Worm (Caenorhabditis elegans): ENCODE results near the gene Y57G11C.42.

Gene Y57G11C.42

DNA sequence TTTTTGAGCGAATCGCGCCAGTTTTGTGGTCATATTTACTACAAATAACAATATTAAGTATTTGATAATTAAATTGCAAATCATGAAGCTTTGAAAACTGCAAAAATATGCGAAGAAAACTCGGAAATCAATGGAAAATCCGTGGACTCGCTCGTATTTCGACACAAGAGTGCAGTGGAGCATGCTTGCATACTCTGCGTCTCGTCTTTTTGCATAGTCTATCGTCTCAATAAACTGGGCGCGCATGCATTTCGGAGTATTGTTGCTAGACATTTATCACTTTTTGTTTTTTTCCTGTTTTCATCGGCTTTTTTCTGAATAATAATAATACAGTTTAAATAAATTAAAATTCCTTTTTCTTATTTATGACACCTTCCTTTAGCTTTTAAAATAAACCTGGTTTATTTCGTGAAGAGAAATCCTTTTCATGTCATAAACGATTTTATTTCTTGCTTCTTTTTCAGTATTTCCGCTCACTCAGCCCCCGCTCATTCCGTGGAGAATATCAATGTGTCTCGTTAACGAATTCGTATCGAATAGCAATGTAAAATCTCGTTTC, 39.4 kb downstream of the Y57G11C.42 start, which contains the start of the genes mrps-7 and Y57G11C.3 (continued):
- TF ChIP-seq cey-2 (tag; optimal IDR thresholded peaks at IDR 0.05; ENCODE audit: borderline replicate concordance, insufficient read depth) (no peak), D1046.2 (GFP tag; IDR thresholded peaks at IDR 0.05) (no peak), nhr-77 (tag; optimal IDR thresholded peaks at IDR 0.05) (peak; percentile 86), daf-12 (tag; optimal IDR thresholded peaks at IDR 0.05) (no peak), Y5F2A.4 (GFP tag; optimal IDR thresholded peaks at IDR 0.05) (no peak), unc-62 (GFP tag; optimal IDR thresholded peaks at IDR 0.05 in 1 of 2) (peak in 1 of 2 experiments; percentile 87), unc-62 (tag; optimal IDR thresholded peaks at IDR 0.05) (no peak), gei-8 (GFP tag; optimal IDR thresholded peaks at IDR 0.05) (no peak), zag-1 (tag; optimal IDR thresholded peaks at IDR 0.05) (no peak), dve-1 (tag; optimal IDR thresholded peaks at IDR 0.05; ENCODE audit: insufficient read depth) (peak; percentile 97), lin-38 (GFP tag; IDR thresholded peaks at IDR 0.05) (peak; percentile 100), tra-1 (GFP tag; IDR thresholded peaks at IDR 0.05) (no peak), ama-1 (optimal IDR thresholded peaks at IDR 0.05) (peak; percentile 58), aha-1 (tag) (peak; percentile 96), R02D3.7 (tag; optimal IDR thresholded peaks at IDR 0.05) (peak; percentile 93), jun-1 (tag; optimal IDR thresholded peaks at IDR 0.05) (peak; percentile 71), snpc-1.2 (GFP tag; IDR thresholded peaks at IDR 0.05) (peak; percentile 87), aly-2 (tag; optimal IDR thresholded peaks at IDR 0.05) (no peak), pqm-1 (tag; optimal IDR thresholded peaks at IDR 0.05) (peak; percentile 38), ces-1 (GFP tag; optimal IDR thresholded peaks at IDR 0.05) (no peak), ztf-11 (tag; optimal IDR thresholded peaks at IDR 0.05) (no peak), set-16 (GFP tag; IDR thresholded peaks at IDR 0.05) (no peak), egl-27 (tag; optimal IDR thresholded peaks at IDR 0.05) (no peak), lin-15B (tag; optimal IDR thresholded peaks at IDR 0.05) (peak; percentile 77), T20F7.1 (GFP tag; optimal IDR thresholded peaks at IDR 0.05) (peak; percentile 100), ceh-82 (tag; optimal IDR thresholded peaks at IDR 0.05) (no peak), zfp-2 (tag; optimal IDR thresholded peaks at IDR 0.05) (peak; percentile 45), nhr-111 (GFP tag; optimal IDR thresholded peaks at IDR 0.05) (no peak), madf-9 (GFP tag; conservative IDR thresholded peaks at IDR 0.05) (no peak; the same call in 1 of the 2 replicates), ZK337.2 (GFP tag; IDR thresholded peaks at IDR 0.05) (no peak), nhr-237 (tag; optimal IDR thresholded peaks at IDR 0.05) (no peak), lin-1 (GFP tag; IDR thresholded peaks at IDR 0.05) (0 out of 2 replicates have a peak, but pooled peaks have one; percentile 14), duxl-1 (tag; optimal IDR thresholded peaks at IDR 0.05; ENCODE audit: poor library complexity) (peak; percentile 85), spr-1 (tag; optimal IDR thresholded peaks at IDR 0.05) (peak; percentile 67), daf-19 (GFP tag; conservative IDR thresholded peaks at IDR 0.05) (no peak), mxl-2 (GFP tag; conservative IDR thresholded peaks at IDR 0.05) (no peak), zip-11 (GFP tag; IDR thresholded peaks at IDR 0.05) (no peak), Y48G9A.11 (GFP tag; IDR thresholded peaks at IDR 0.05) (peak; percentile 96), nhr-25 (tag; optimal IDR thresholded peaks at IDR 0.05; ENCODE audit: borderline replicate concordance, insufficient read depth) (peak; percentile 6), T26A8.4 (GFP tag; IDR thresholded peaks at IDR 0.05) (peak; percentile 76), php-3 (GFP tag; IDR thresholded peaks at IDR 0.05) (peak; percentile 58; the same call in 1 of the 2 replicates), daf-8 (GFP tag; IDR thresholded peaks at IDR 0.05) (no peak), nhr-102 (tag; optimal IDR thresholded peaks at IDR 0.05) (peak; percentile 75), nhr-10 (tag; optimal IDR thresholded peaks at IDR 0.05) (no peak), egl-43 (GFP tag; IDR thresholded peaks at IDR 0.05) (0 out of 2 replicates have a peak, but pooled peaks have one; percentile 41), nhr-48 (tag; optimal IDR thresholded peaks at IDR 0.05) (peak; percentile 24), F26F4.8 (GFP tag; conservative IDR thresholded peaks at IDR 0.05) (no peak), lim-7 (GFP tag; IDR thresholded peaks at IDR 0.05) (no peak), F44E2.7 (GFP tag; IDR thresholded peaks at IDR 0.05) (no peak), F37D6.2 (tag; optimal IDR thresholded peaks at IDR 0.05) (peak; percentile 55), ztf-7 (tag; optimal IDR thresholded peaks at IDR 0.05) (peak; percentile 54), unc-39 (tag; optimal IDR thresholded peaks at IDR 0.05) (no peak)

Measured in whole organism, L4 larva.